Worm (Caenorhabditis elegans) whole organism, L1 larva: ENCODE measurements around the gene hal-3.

ENCODE experiments used
- F16B12.6 ChIP-seq: fragments of 150-350 bp; optimal IDR thresholded peaks from 2 replicates; lab custom pipeline; 2014; ENCODE audit warnings: missing biosample characterization, missing genetic modification characterization
- alr-1 ChIP-seq: fragments of 200-800 bp; sonication (Bioruptor generic); optimal IDR thresholded peaks from 2 replicates; lab custom pipeline; 2018; ENCODE audit warnings: borderline replicate concordance, mild to moderate bottlenecking, missing genetic modification characterization, missing compliant biosample characterization
- aly-2 ChIP-seq: fragments of 150-350 bp; optimal IDR thresholded peaks from 2 replicates; lab custom pipeline; 2014; ENCODE audit warnings: missing biosample characterization, missing genetic modification characterization
- blmp-1 ChIP-seq: fragments of 150-350 bp; optimal IDR thresholded peaks from 2 replicates; lab custom pipeline; 2014; ENCODE audit warnings: missing biosample characterization, missing genetic modification characterization
- ceh-63 ChIP-seq: fragments of 200-800 bp; sonication (Bioruptor generic); optimal IDR thresholded peaks from 2 replicates; lab custom pipeline; 2018; ENCODE audit warnings: mild to moderate bottlenecking, missing genetic modification characterization, missing compliant biosample characterization
- ceh-82 ChIP-seq, 3 experiments: fragments of 150-350 bp in 1 of 3; sonication (generic microtip) in 2 of 3; optimal IDR thresholded peaks; 2 replicates each; lab custom pipeline; 2014 to 2017; ENCODE audit warnings: missing biosample characterization in 3 of 3, missing genetic modification characterization in 3 of 3
- ceh-88 ChIP-seq: fragments of 200-800 bp; sonication (Bioruptor generic); IDR thresholded peaks from 2 replicates; pipeline ENCODE4 v1.3.6; 2022; ENCODE audit warnings: missing genetic modification characterization, missing compliant biosample characterization
- ces-1 ChIP-seq: fragments of 150-350 bp; optimal IDR thresholded peaks from 2 replicates; lab custom pipeline; 2014; ENCODE audit warnings: missing biosample characterization, missing genetic modification reagents, missing genetic modification characterization
- efl-3 ChIP-seq: fragments of 200-800 bp; sonication (Bioruptor generic); optimal IDR thresholded peaks from 2 replicates; lab custom pipeline; 2018; ENCODE audit warnings: mild to moderate bottlenecking, missing genetic modification characterization, missing compliant biosample characterization
- egl-13 ChIP-seq: sonication (generic microtip); optimal IDR thresholded peaks from 2 replicates; lab custom pipeline; 2016; ENCODE audit warnings: missing genotype, missing genetic modification reagents, missing genetic modification characterization, missing compliant biosample characterization
- egl-27 ChIP-seq, 2 experiments: fragments of 150-350 bp in 1 of 2; sonication (generic microtip); optimal IDR thresholded peaks; 3 replicates each; lab custom pipeline; 2017 to 2018; ENCODE audit warnings: missing biosample characterization in 2 of 2, missing genetic modification characterization in 2 of 2, missing genetic modification reagents in 2 of 2
- elt-2 ChIP-seq: sonication (generic microtip); optimal IDR thresholded peaks from 2 replicates; lab custom pipeline; 2016; ENCODE audit warnings: missing genetic modification characterization, mild to moderate bottlenecking, inconsistent platforms, missing compliant biosample characterization, missing genetic modification reagents
- elt-3 ChIP-seq, 6 experiments: fragments of 150-350 bp in 1 of 6; sonication (generic microtip); optimal IDR thresholded peaks; 2 replicates each; lab custom pipeline; 2017 to 2018; ENCODE audit warnings: missing biosample characterization in 6 of 6, missing genetic modification characterization in 6 of 6, inconsistent platforms in 1 of 6
- fkh-10 ChIP-seq: sonication (generic microtip); optimal IDR thresholded peaks from 2 replicates; lab custom pipeline; 2017; ENCODE audit warnings: missing biosample characterization, missing genetic modification reagents, missing genetic modification characterization
- fos-1 ChIP-seq: fragments of 150-350 bp; optimal IDR thresholded peaks from 2 replicates; lab custom pipeline; 2014; ENCODE audit warnings: missing biosample characterization, missing genetic modification characterization
- grh-1 ChIP-seq: fragments of 200-800 bp; sonication (Bioruptor generic); IDR thresholded peaks from 2 replicates; pipeline ENCODE4 v1.3.6; 2022; ENCODE audit warnings: missing genetic modification reagents, missing genetic modification characterization, missing compliant biosample characterization
- hlh-17 ChIP-seq: fragments of 200-800 bp; sonication (Bioruptor generic); optimal IDR thresholded peaks from 2 replicates; lab custom pipeline; 2018; ENCODE audit warnings: missing genetic modification characterization, mild to moderate bottlenecking, missing compliant biosample characterization, moderate library complexity, borderline replicate concordance
- hpl-2 ChIP-seq: fragments of 150-350 bp; optimal IDR thresholded peaks from 2 replicates; lab custom pipeline; 2014; ENCODE audit warnings: missing biosample characterization, missing genetic modification reagents, missing genetic modification characterization
- isw-1 ChIP-seq: fragments of 200-800 bp; sonication (Bioruptor generic); IDR thresholded peaks from 2 replicates; pipeline ENCODE4 v1.3.6; 2022; ENCODE audit warnings: missing genetic modification characterization, missing compliant biosample characterization
- lin-13 ChIP-seq: fragments of 150-350 bp; optimal IDR thresholded peaks from 2 replicates; lab custom pipeline; 2014; ENCODE audit warnings: missing biosample characterization, missing genetic modification reagents, missing genetic modification characterization
- lin-14 ChIP-seq: fragments of 200-800 bp; sonication (Bioruptor generic); optimal IDR thresholded peaks from 2 replicates; lab custom pipeline; 2018; ENCODE audit warnings: mild to moderate bottlenecking, missing genetic modification characterization, moderate library complexity, missing compliant biosample characterization
- lin-35 ChIP-seq, 2 experiments: fragments of 150-350 bp; optimal IDR thresholded peaks; 2 replicates each; lab custom pipeline; 2014; ENCODE audit warnings: missing biosample characterization in 2 of 2, missing genetic modification characterization in 2 of 2, missing genetic modification reagents in 2 of 2
- lin-39 ChIP-seq: fragments of 150-350 bp; optimal IDR thresholded peaks from 2 replicates; lab custom pipeline; 2014; ENCODE audit warnings: missing biosample characterization, missing genetic modification reagents, missing genetic modification characterization
- lsy-2 ChIP-seq, 2 experiments: fragments of 150-350 bp; optimal IDR thresholded peaks; 2 replicates each; lab custom pipeline; 2014; ENCODE audit warnings: missing biosample characterization in 2 of 2, missing genetic modification characterization in 2 of 2
- nhr-11 ChIP-seq: fragments of 150-350 bp; optimal IDR thresholded peaks from 2 replicates; lab custom pipeline; 2014; ENCODE audit warnings: missing biosample characterization, missing genetic modification characterization
- nhr-12 ChIP-seq: sonication (generic microtip); optimal IDR thresholded peaks from 2 replicates; lab custom pipeline; 2017; ENCODE audit warnings: missing biosample characterization, missing genetic modification characterization
- nhr-47 ChIP-seq: sonication (generic microtip); optimal IDR thresholded peaks from 2 replicates; lab custom pipeline; 2016; ENCODE audit warnings: mild to moderate bottlenecking, missing genetic modification characterization, moderate library complexity, missing compliant biosample characterization
- nhr-77 ChIP-seq: fragments of 150-350 bp; optimal IDR thresholded peaks from 2 replicates; lab custom pipeline; 2014; ENCODE audit warnings: missing biosample characterization, missing genetic modification characterization
- nhr-85 ChIP-seq: sonication (generic microtip); peaks from one replicate; lab custom pipeline; 2016; ENCODE audit warnings: missing genetic modification characterization, inconsistent platforms, missing compliant biosample characterization
- nhr-90 ChIP-seq: sonication (generic microtip); optimal IDR thresholded peaks from 2 replicates; lab custom pipeline; 2016; ENCODE audit warnings: mild to moderate bottlenecking, missing genetic modification characterization, missing compliant biosample characterization; ENCODE audit not compliant: poor library complexity
- skn-1 ChIP-seq: fragments of 150-350 bp; optimal IDR thresholded peaks from 2 replicates; lab custom pipeline; 2014; ENCODE audit warnings: missing biosample characterization, missing genetic modification characterization
- snu-23 ChIP-seq: sonication (generic microtip); optimal IDR thresholded peaks from 2 replicates; lab custom pipeline; 2016; ENCODE audit warnings: missing genetic modification characterization, missing compliant biosample characterization
- sox-4 ChIP-seq: sonication (generic microtip); optimal IDR thresholded peaks from 2 replicates; lab custom pipeline; 2016; ENCODE audit warnings: missing genetic modification characterization, missing compliant biosample characterization
- sup-37 ChIP-seq: fragments of 200-800 bp; sonication (Bioruptor generic); optimal IDR thresholded peaks from 2 replicates; lab custom pipeline; 2018; ENCODE audit warnings: mild to moderate bottlenecking, missing genetic modification characterization, missing compliant biosample characterization
- tbx-2 ChIP-seq: sonication (generic microtip); optimal IDR thresholded peaks from 2 replicates; lab custom pipeline; 2016; ENCODE audit warnings: missing genetic modification characterization, missing compliant biosample characterization
- unc-30 ChIP-seq: sonication (generic microtip); optimal IDR thresholded peaks from 2 replicates; lab custom pipeline; 2017; ENCODE audit warnings: missing biosample characterization, missing genetic modification characterization
- xbp-1 ChIP-seq: sonication (generic microtip); optimal IDR thresholded peaks from 2 replicates; lab custom pipeline; 2016; ENCODE audit warnings: missing genetic modification characterization, missing compliant biosample characterization
- zip-4 ChIP-seq: fragments of 200-800 bp; sonication (Bioruptor generic); optimal IDR thresholded peaks from 2 replicates; lab custom pipeline; 2018; ENCODE audit warnings: mild to moderate bottlenecking, missing genetic modification characterization, moderate library complexity, missing compliant biosample characterization
- ztf-4 ChIP-seq: fragments of 150-350 bp; optimal IDR thresholded peaks from 2 replicates; lab custom pipeline; 2014; ENCODE audit warnings: missing biosample characterization, missing genetic modification characterization

The hal-3 gene

ce11 chrII:9591071-9591470, 25.9 kb downstream of the hal-3 start, which contains the start of the genes E02H1.1 and tag-124 (continued):
- TF ChIP-seq lin-14 (GFP tag; lab: Kevin White, UChicago), result peak; percentile 86
- peak; percentile 97 for TF ChIP-seq egl-13 (tag; lab: Kevin White, UChicago)
- no peak for TF ChIP-seq alr-1 (tag; lab: Kevin White, UChicago)
- peak; percentile 60 for TF ChIP-seq sup-37
- TF ChIP-seq lin-13 (GFP tag; lab: Kevin White, UChicago), result peak; percentile 16
- peak; percentile 33 for TF ChIP-seq F16B12.6 (tag; lab: Kevin White, UChicago)
- TF ChIP-seq skn-1 (tag; lab: Kevin White, UChicago), result peak; percentile 62
- TF ChIP-seq lsy-2 (tag; optimal IDR thresholded peaks at IDR 0.05; lab: Kevin White, UChicago), result peak; percentile 84 to 88
- peak; percentile 93 for TF ChIP-seq nhr-47 (tag; lab: Kevin White, UChicago)
- TF ChIP-seq nhr-85 (tag; lab: Kevin White, UChicago), result peak; percentile 97
- no peak for TF ChIP-seq hlh-17
- TF ChIP-seq xbp-1 (tag; lab: Kevin White, UChicago), result peak; percentile 92
- TF ChIP-seq aly-2 (tag; lab: Kevin White, UChicago), result peak; percentile 57
- peak; percentile 50 for TF ChIP-seq blmp-1 (tag; lab: Kevin White, UChicago)
- TF ChIP-seq ztf-4 (tag; lab: Kevin White, UChicago), result peak; percentile 79
- no peak for TF ChIP-seq egl-27 (tag; optimal IDR thresholded peaks at IDR 0.05; lab: Kevin White, UChicago)
- peak; percentile 91 for TF ChIP-seq snu-23 (GFP tag; lab: Kevin White, UChicago)
- TF ChIP-seq elt-2 (tag; lab: Kevin White, UChicago), result peak; percentile 88
- peak; percentile 84 for TF ChIP-seq ceh-88 (GFP tag; lab: Robert Waterston, UW)
- TF ChIP-seq fkh-10 (GFP tag; lab: Kevin White, UChicago), result no peak
- TF ChIP-seq nhr-77, result no peak
- peak; percentile 76 for TF ChIP-seq grh-1 (GFP tag; lab: Robert Waterston, UW)
- TF ChIP-seq ceh-82 (tag; optimal IDR thresholded peaks at IDR 0.05; lab: Kevin White, UChicago), result peak; percentile 52 to 66 (median 65)
- TF ChIP-seq hpl-2 (GFP tag; lab: Kevin White, UChicago), result no peak
- TF ChIP-seq fos-1, result peak; percentile 61
- TF ChIP-seq lin-39, result peak; percentile 62
- TF ChIP-seq efl-3 (GFP tag; lab: Kevin White, UChicago), result peak; percentile 70
- TF ChIP-seq sox-4 (tag; lab: Kevin White, UChicago), result peak; percentile 95
- TF ChIP-seq nhr-90 (tag; lab: Kevin White, UChicago), result peak; percentile 94
- peak; percentile 7 for TF ChIP-seq unc-30
- TF ChIP-seq ces-1, result no peak
- no peak for TF ChIP-seq nhr-12 (tag; lab: Kevin White, UChicago)
- peak; percentile 93 for TF ChIP-seq tbx-2 (tag; lab: Kevin White, UChicago)
- peak; percentile 77 for TF ChIP-seq isw-1 (GFP tag; lab: Robert Waterston, UW)
- peak; percentile 73 to 76 for TF ChIP-seq lin-35 (GFP tag; optimal IDR thresholded peaks at IDR 0.05; lab: Kevin White, UChicago)
- peak; percentile 66 for TF ChIP-seq nhr-11 (tag; lab: Kevin White, UChicago)
- TF ChIP-seq elt-3 (tag; optimal IDR thresholded peaks at IDR 0.05; lab: Kevin White, UChicago), result peak in 2 of 6 experiments; percentile 47 to 62
- peak; percentile 62 for TF ChIP-seq zip-4 (GFP tag; lab: Kevin White, UChicago)
- TF ChIP-seq, all 84 proteins: peak for 62

DNA sequence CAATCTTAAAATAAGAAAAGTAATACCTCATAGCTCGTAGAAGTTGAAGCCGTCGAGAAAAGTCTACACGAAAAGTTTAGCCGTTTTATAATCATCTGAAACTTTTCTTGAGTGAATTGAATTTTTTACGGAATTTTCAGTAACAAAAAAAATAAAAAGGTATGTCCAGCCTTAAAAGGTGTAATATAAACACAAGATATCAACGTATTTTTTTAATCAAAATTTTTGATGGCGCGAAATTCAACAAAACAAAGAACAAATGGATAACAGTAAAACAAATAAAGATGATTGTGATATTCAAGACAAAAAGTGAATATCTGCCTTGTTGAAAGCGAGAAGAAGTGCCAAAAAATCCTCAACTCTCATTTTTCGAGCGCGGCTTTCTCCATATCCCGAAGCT, 27.3 kb downstream of the hal-3 start, which contains the start of gene eral-1:
TSS of gene eral-1 (minus strand) at position 101 of the 400 bp plus-strand sequence.
- TF ChIP-seq lin-39, result no peak
- no peak for TF ChIP-seq snu-23 (GFP tag; lab: Kevin White, UChicago)
- TF ChIP-seq ceh-63 (GFP tag; lab: Kevin White, UChicago), result no peak
- TF ChIP-seq, all 84 proteins: peak for 0
